Worm (Caenorhabditis elegans) whole organism, L3 larva: ENCODE data around the gene Y6D1A.2.

Experiments
- R02D3.7 ChIP-seq: fragments of 150-350 bp; optimal IDR thresholded peaks from 2 replicates; lab custom pipeline; 2014; ENCODE audit warnings: missing biosample characterization, missing genetic modification characterization
- aly-2 ChIP-seq: fragments of 150-350 bp; optimal IDR thresholded peaks from 2 replicates; lab custom pipeline; 2014; ENCODE audit warnings: missing biosample characterization, missing genetic modification characterization
- ama-1 ChIP-seq: fragments of 150-350 bp; optimal IDR thresholded peaks from 2 replicates; lab custom pipeline; 2018
- ceh-16 ChIP-seq: sonication (generic microtip); optimal IDR thresholded peaks from 2 replicates; lab custom pipeline; 2017; ENCODE audit warnings: missing biosample characterization, missing genetic modification characterization
- ceh-28 ChIP-seq: fragments of 150-350 bp; optimal IDR thresholded peaks from 2 replicates; lab custom pipeline; 2014; ENCODE audit warnings: missing biosample characterization, missing genetic modification reagents, missing genetic modification characterization
- ceh-82 ChIP-seq: fragments of 150-350 bp; optimal IDR thresholded peaks from 2 replicates; lab custom pipeline; 2014; ENCODE audit warnings: missing biosample characterization, missing genetic modification characterization
- ceh-9 ChIP-seq: sonication (generic microtip); optimal IDR thresholded peaks from 2 replicates; lab custom pipeline; 2018; ENCODE audit warnings: missing biosample characterization, missing genetic modification characterization
- daf-12 ChIP-seq: fragments of 150-350 bp; optimal IDR thresholded peaks from 2 replicates; lab custom pipeline; 2014; ENCODE audit warnings: missing biosample characterization, missing genetic modification reagents, missing genetic modification characterization
- egl-27 ChIP-seq: sonication (generic microtip); optimal IDR thresholded peaks from 4 replicates; lab custom pipeline; 2017; ENCODE audit warnings: missing biosample characterization, missing genetic modification reagents, missing genetic modification characterization
- elt-2 ChIP-seq: sonication (generic microtip); optimal IDR thresholded peaks from 2 replicates; lab custom pipeline; 2016; ENCODE audit warnings: missing genetic modification reagents, mild to moderate bottlenecking, missing genetic modification characterization, missing compliant biosample characterization
- elt-3 ChIP-seq, 3 experiments: fragments of 150-350 bp in 1 of 3; sonication (generic microtip) in 2 of 3; optimal IDR thresholded peaks; 2 replicates in 2 of 3; 4 replicates in 1 of 3; lab custom pipeline; 2014 to 2017; ENCODE audit warnings: missing biosample characterization in 3 of 3, missing genetic modification characterization in 3 of 3
- eor-1 ChIP-seq, 2 experiments: fragments of 150-350 bp; optimal IDR thresholded peaks; 2 replicates each; lab custom pipeline; 2014 to 2018; ENCODE audit warnings: missing biosample characterization in 2 of 2, missing genetic modification characterization in 2 of 2
- fkh-10 ChIP-seq: sonication (generic microtip); optimal IDR thresholded peaks from 2 replicates; lab custom pipeline; 2017; ENCODE audit warnings: missing biosample characterization, missing genetic modification reagents, missing genetic modification characterization
- fos-1 ChIP-seq: fragments of 150-350 bp; optimal IDR thresholded peaks from 2 replicates; lab custom pipeline; 2014; ENCODE audit warnings: missing biosample characterization, missing genetic modification characterization
- hmg-11 ChIP-seq: sonication (generic microtip); optimal IDR thresholded peaks from 2 replicates; lab custom pipeline; 2016; ENCODE audit warnings: missing genetic modification characterization, missing compliant biosample characterization
- jun-1 ChIP-seq: fragments of 150-350 bp; optimal IDR thresholded peaks from 2 replicates; lab custom pipeline; 2014; ENCODE audit warnings: missing biosample characterization, missing genetic modification reagents, missing genetic modification characterization
- lin-15B ChIP-seq: fragments of 150-350 bp; optimal IDR thresholded peaks from 2 replicates; lab custom pipeline; 2014; ENCODE audit warnings: missing biosample characterization, missing genetic modification characterization
- lin-39 ChIP-seq: fragments of 150-350 bp; optimal IDR thresholded peaks from 2 replicates; lab custom pipeline; 2018; ENCODE audit warnings: missing biosample characterization, missing genetic modification reagents, missing genetic modification characterization
- mdl-1 ChIP-seq: fragments of 150-350 bp; optimal IDR thresholded peaks from 2 replicates; lab custom pipeline; 2014; ENCODE audit warnings: missing biosample characterization, missing genetic modification characterization
- mml-1 ChIP-seq: fragments of 150-350 bp; sonication (generic microtip); optimal IDR thresholded peaks from 3 replicates; lab custom pipeline; 2014; ENCODE audit warnings: missing biosample characterization, missing genetic modification characterization
- nfya-1 ChIP-seq: sonication (generic microtip); optimal IDR thresholded peaks from 2 replicates; lab custom pipeline; 2017; ENCODE audit warnings: missing genetic modification characterization, mild to moderate bottlenecking, missing compliant biosample characterization, antibody characterized with exemption, moderate library complexity; ENCODE audit not compliant: insufficient read depth
- nhr-11 ChIP-seq: fragments of 150-350 bp; optimal IDR thresholded peaks from 2 replicates; lab custom pipeline; 2014; ENCODE audit warnings: missing biosample characterization, missing genetic modification characterization
- nhr-23 ChIP-seq: fragments of 150-350 bp; optimal IDR thresholded peaks from 2 replicates; lab custom pipeline; 2014; ENCODE audit warnings: missing biosample characterization, missing genetic modification reagents, missing genetic modification characterization
- nhr-25 ChIP-seq: sonication (generic microtip); optimal IDR thresholded peaks from 2 replicates; lab custom pipeline; 2017; ENCODE audit warnings: missing biosample characterization, missing genetic modification characterization
- nhr-67 ChIP-seq: fragments of 150-350 bp; optimal IDR thresholded peaks from 2 replicates; lab custom pipeline; 2014; ENCODE audit warnings: missing biosample characterization, missing genetic modification characterization
- nhr-77 ChIP-seq: fragments of 150-350 bp; optimal IDR thresholded peaks from 2 replicates; lab custom pipeline; 2014; ENCODE audit warnings: missing biosample characterization, missing genetic modification characterization
- pqm-1 ChIP-seq: fragments of 150-350 bp; optimal IDR thresholded peaks from 2 replicates; lab custom pipeline; 2017; ENCODE audit warnings: missing biosample characterization, missing genetic modification characterization, inconsistent platforms
- sea-2 ChIP-seq: fragments of 150-350 bp; sonication (generic microtip); optimal IDR thresholded peaks from 4 replicates; lab custom pipeline; 2014; ENCODE audit warnings: missing biosample characterization, missing genetic modification reagents, missing genetic modification characterization
- skn-1 ChIP-seq: fragments of 150-350 bp; optimal IDR thresholded peaks from 2 replicates; lab custom pipeline; 2014; ENCODE audit warnings: missing biosample characterization, missing genetic modification characterization
- snpc-4 ChIP-seq: fragments of 150-350 bp; optimal IDR thresholded peaks from 2 replicates; lab custom pipeline; 2014; ENCODE audit warnings: missing biosample characterization, missing genetic modification characterization
- unc-39 ChIP-seq: sonication (generic microtip); optimal IDR thresholded peaks from 4 replicates; lab custom pipeline; 2017; ENCODE audit warnings: missing biosample characterization, missing genetic modification characterization
- unc-62 ChIP-seq: fragments of 150-350 bp; sonication (generic microtip); optimal IDR thresholded peaks from 4 replicates; lab custom pipeline; 2014; ENCODE audit warnings: missing biosample characterization, missing genetic modification reagents, missing genetic modification characterization
- ztf-11 ChIP-seq: fragments of 150-350 bp; optimal IDR thresholded peaks from 2 replicates; lab custom pipeline; 2014; ENCODE audit warnings: missing biosample characterization, missing genetic modification characterization
- ztf-4 ChIP-seq: fragments of 150-350 bp; optimal IDR thresholded peaks from 2 replicates; lab custom pipeline; 2014; ENCODE audit warnings: missing biosample characterization, missing genetic modification characterization

Gene Y6D1A.2

ce11 chrII:11829920-11830319 lies 10.2 kb upstream of the Y6D1A.2 start, which contains the start of gene pes-5:
TSS of gene pes-5 (minus strand) at chrII:11830020.
- TF ChIP-seq fos-1 (tag; lab: Kevin White, UChicago) (no peak), elt-3 (tag; optimal IDR thresholded peaks at IDR 0.05; lab: Kevin White, UChicago) (no peak), ceh-82 (tag; lab: Kevin White, UChicago) (no peak), fkh-10 (no peak), egl-27 (tag; lab: Kevin White, UChicago) (no peak), hmg-11 (tag; lab: Kevin White, UChicago) (no peak), ztf-11 (tag; lab: Kevin White, UChicago) (no peak), ama-1 (lab: Kevin White, UChicago) (no peak), jun-1 (tag; lab: Kevin White, UChicago) (no peak), eor-1 (tag; optimal IDR thresholded peaks at IDR 0.05; lab: Kevin White, UChicago) (no peak), lin-39 (no peak), unc-39 (tag; lab: Kevin White, UChicago) (no peak), sea-2 (GFP tag; lab: Kevin White, UChicago) (no peak)

- TF ChIP-seq aly-2: no peak
- TF ChIP-seq ztf-4 (tag; lab: Kevin White, UChicago): no peak
- TF ChIP-seq R02D3.7: no peak
- TF ChIP-seq daf-12 (tag; lab: Kevin White, UChicago): no peak
- TF ChIP-seq hmg-11 (tag; lab: Kevin White, UChicago): no peak
- TF ChIP-seq nhr-67 (tag; lab: Kevin White, UChicago): no peak
- no peak for TF ChIP-seq eor-1 (tag; optimal IDR thresholded peaks at IDR 0.05; lab: Kevin White, UChicago)
- TF ChIP-seq ceh-28: no peak
- TF ChIP-seq ama-1 (lab: Kevin White, UChicago): no peak
- no peak for TF ChIP-seq mdl-1
- TF ChIP-seq sea-2 (GFP tag; lab: Kevin White, UChicago): no peak
- TF ChIP-seq mml-1 (tag; lab: Kevin White, UChicago): no peak
- no peak for TF ChIP-seq ceh-82 (tag; lab: Kevin White, UChicago)
- no peak for TF ChIP-seq ceh-9 (tag; lab: Kevin White, UChicago)
- TF ChIP-seq egl-27 (tag; lab: Kevin White, UChicago): no peak
Measured at ce11 chrII:11823566-11824308, 4.0 kb upstream of the Y6D1A.2 start, which contains the start of gene Y6D1A.1. TSS of gene Y6D1A.1 (minus strand) at chrII:11823616.

- TF ChIP-seq R02D3.7: no peak
- no peak for TF ChIP-seq sea-2 (GFP tag; lab: Kevin White, UChicago)
- no peak for TF ChIP-seq lin-39
- TF ChIP-seq lin-15B: no peak
- no peak for TF ChIP-seq nhr-77 (tag; lab: Kevin White, UChicago)
- no peak for TF ChIP-seq daf-12 (tag; lab: Kevin White, UChicago)
- TF ChIP-seq jun-1 (tag; lab: Kevin White, UChicago): no peak
- TF ChIP-seq unc-62 (GFP tag; lab: Kevin White, UChicago): no peak
- no peak for TF ChIP-seq nhr-23 (tag; lab: Kevin White, UChicago)
- TF ChIP-seq ama-1 (lab: Kevin White, UChicago): no peak
- no peak for TF ChIP-seq mdl-1
Measured at ce11 chrII:11816475-11816874, 3.2 kb downstream of the Y6D1A.2 start, which contains the start of gene pap-3. TSS of gene pap-3 (minus strand) at chrII:11816575.

ce11 chrII:11816014-11816413 lies 3.7 kb downstream of the Y6D1A.2 start:
- TF ChIP-seq ceh-9 (tag; lab: Kevin White, UChicago): no peak
- TF ChIP-seq skn-1: no peak

- TF ChIP-seq elt-2 (peak; percentile 30), nhr-77 (tag; lab: Kevin White, UChicago) (no peak), snpc-4 (peak; percentile 32), lin-15B (peak; percentile 11), eor-1 (tag; optimal IDR thresholded peaks at IDR 0.05; lab: Kevin White, UChicago) (no peak), ceh-16 (tag; lab: Kevin White, UChicago) (no peak), nhr-25 (tag; lab: Kevin White, UChicago) (peak; percentile 13), lin-39 (peak; percentile 11), nfya-1 (peak; percentile 72), nhr-23 (tag; lab: Kevin White, UChicago) (peak; percentile 35), nhr-11 (tag; lab: Kevin White, UChicago) (peak; percentile 78), ceh-82 (tag; lab: Kevin White, UChicago) (no peak), pqm-1 (peak; percentile 14)
Measured at ce11 chrII:11813895-11814369, 5.8 kb downstream of the Y6D1A.2 start, which contains the start of gene F43G6.8. TSS of gene F43G6.8 (minus strand) at chrII:11814092.
